Worm (Caenorhabditis elegans) whole organism, L3 larva: ENCODE measurements around the gene Y53F4B.24.

Experiments used
- R02D3.7 ChIP-seq: fragments of 150-350 bp; optimal IDR thresholded peaks from 2 replicates; lab custom pipeline; 2014; ENCODE audit warnings: missing biosample characterization, missing genetic modification characterization
- ZK546.5 ChIP-seq: sonication (generic microtip); optimal IDR thresholded peaks from 2 replicates; lab custom pipeline; 2017; ENCODE audit warnings: missing biosample characterization, missing genetic modification characterization
- ama-1 ChIP-seq: fragments of 150-350 bp; optimal IDR thresholded peaks from 2 replicates; lab custom pipeline; 2018
- ceh-28 ChIP-seq: fragments of 150-350 bp; optimal IDR thresholded peaks from 2 replicates; lab custom pipeline; 2014; ENCODE audit warnings: missing biosample characterization, missing genetic modification reagents, missing genetic modification characterization
- ceh-82 ChIP-seq: fragments of 150-350 bp; optimal IDR thresholded peaks from 2 replicates; lab custom pipeline; 2014; ENCODE audit warnings: missing biosample characterization, missing genetic modification characterization
- daf-12 ChIP-seq: fragments of 150-350 bp; optimal IDR thresholded peaks from 2 replicates; lab custom pipeline; 2014; ENCODE audit warnings: missing biosample characterization, missing genetic modification reagents, missing genetic modification characterization
- egl-5 ChIP-seq: fragments of 150-350 bp; optimal IDR thresholded peaks from 2 replicates; lab custom pipeline; 2017; ENCODE audit warnings: missing biosample characterization, missing genetic modification reagents, missing genetic modification characterization, inconsistent platforms
- elt-2 ChIP-seq: sonication (generic microtip); optimal IDR thresholded peaks from 2 replicates; lab custom pipeline; 2016; ENCODE audit warnings: missing genetic modification reagents, mild to moderate bottlenecking, missing genetic modification characterization, missing compliant biosample characterization
- elt-3 ChIP-seq, 3 experiments: fragments of 150-350 bp in 1 of 3; sonication (generic microtip) in 2 of 3; optimal IDR thresholded peaks; 2 replicates in 2 of 3; 4 replicates in 1 of 3; lab custom pipeline; 2014 to 2017; ENCODE audit warnings: missing biosample characterization in 3 of 3, missing genetic modification characterization in 3 of 3
- eor-1 ChIP-seq, 2 experiments: fragments of 150-350 bp; optimal IDR thresholded peaks; 2 replicates each; lab custom pipeline; 2014 to 2018; ENCODE audit warnings: missing biosample characterization in 2 of 2, missing genetic modification characterization in 2 of 2
- fkh-10 ChIP-seq: sonication (generic microtip); optimal IDR thresholded peaks from 2 replicates; lab custom pipeline; 2017; ENCODE audit warnings: missing biosample characterization, missing genetic modification reagents, missing genetic modification characterization
- fos-1 ChIP-seq: fragments of 150-350 bp; optimal IDR thresholded peaks from 2 replicates; lab custom pipeline; 2014; ENCODE audit warnings: missing biosample characterization, missing genetic modification characterization
- hmg-11 ChIP-seq: sonication (generic microtip); optimal IDR thresholded peaks from 2 replicates; lab custom pipeline; 2016; ENCODE audit warnings: missing genetic modification characterization, missing compliant biosample characterization
- jun-1 ChIP-seq: fragments of 150-350 bp; optimal IDR thresholded peaks from 2 replicates; lab custom pipeline; 2014; ENCODE audit warnings: missing biosample characterization, missing genetic modification reagents, missing genetic modification characterization
- lin-39 ChIP-seq: fragments of 150-350 bp; optimal IDR thresholded peaks from 2 replicates; lab custom pipeline; 2018; ENCODE audit warnings: missing biosample characterization, missing genetic modification reagents, missing genetic modification characterization
- lsy-12 ChIP-seq: sonication (generic microtip); optimal IDR thresholded peaks from 2 replicates; lab custom pipeline; 2016; ENCODE audit warnings: mild to moderate bottlenecking, missing genetic modification characterization, missing compliant biosample characterization
- nhr-12 ChIP-seq: fragments of 150-350 bp; optimal IDR thresholded peaks from 2 replicates; lab custom pipeline; 2014; ENCODE audit warnings: missing biosample characterization, missing genetic modification characterization
- nhr-237 ChIP-seq: fragments of 150-350 bp; optimal IDR thresholded peaks from 2 replicates; lab custom pipeline; 2014; ENCODE audit warnings: missing biosample characterization, missing genetic modification characterization
- nhr-28 ChIP-seq: fragments of 150-350 bp; optimal IDR thresholded peaks from 2 replicates; lab custom pipeline; 2014; ENCODE audit warnings: missing biosample characterization, missing genetic modification characterization
- nhr-43 ChIP-seq: sonication (generic microtip); optimal IDR thresholded peaks from 2 replicates; lab custom pipeline; 2016; ENCODE audit warnings: mild to moderate bottlenecking, missing genetic modification characterization, missing compliant biosample characterization; ENCODE audit not compliant: poor library complexity, severe bottlenecking
- nhr-67 ChIP-seq: fragments of 150-350 bp; optimal IDR thresholded peaks from 2 replicates; lab custom pipeline; 2014; ENCODE audit warnings: missing biosample characterization, missing genetic modification characterization
- nhr-76 ChIP-seq: fragments of 150-350 bp; sonication (generic microtip); optimal IDR thresholded peaks from 5 replicates; lab custom pipeline; 2014; ENCODE audit warnings: missing biosample characterization, missing genetic modification characterization
- pha-4 ChIP-seq: fragments of 150-350 bp; optimal IDR thresholded peaks from 2 replicates; lab custom pipeline; 2014; ENCODE audit warnings: missing biosample characterization, missing genetic modification reagents, missing genetic modification characterization
- pqm-1 ChIP-seq: fragments of 150-350 bp; optimal IDR thresholded peaks from 2 replicates; lab custom pipeline; 2017; ENCODE audit warnings: missing biosample characterization, missing genetic modification characterization, inconsistent platforms
- sea-2 ChIP-seq: fragments of 150-350 bp; sonication (generic microtip); optimal IDR thresholded peaks from 4 replicates; lab custom pipeline; 2014; ENCODE audit warnings: missing biosample characterization, missing genetic modification reagents, missing genetic modification characterization
- skn-1 ChIP-seq: fragments of 150-350 bp; optimal IDR thresholded peaks from 2 replicates; lab custom pipeline; 2014; ENCODE audit warnings: missing biosample characterization, missing genetic modification characterization
- snpc-4 ChIP-seq: fragments of 150-350 bp; optimal IDR thresholded peaks from 2 replicates; lab custom pipeline; 2014; ENCODE audit warnings: missing biosample characterization, missing genetic modification characterization
- unc-62 ChIP-seq: fragments of 150-350 bp; sonication (generic microtip); optimal IDR thresholded peaks from 4 replicates; lab custom pipeline; 2014; ENCODE audit warnings: missing biosample characterization, missing genetic modification reagents, missing genetic modification characterization
- zag-1 ChIP-seq: fragments of 150-350 bp; optimal IDR thresholded peaks from 2 replicates; lab custom pipeline; 2014; ENCODE audit warnings: missing biosample characterization, missing genetic modification characterization
- ztf-11 ChIP-seq: fragments of 150-350 bp; optimal IDR thresholded peaks from 2 replicates; lab custom pipeline; 2014; ENCODE audit warnings: missing biosample characterization, missing genetic modification characterization

Y53F4B.24 gene

DNA sequence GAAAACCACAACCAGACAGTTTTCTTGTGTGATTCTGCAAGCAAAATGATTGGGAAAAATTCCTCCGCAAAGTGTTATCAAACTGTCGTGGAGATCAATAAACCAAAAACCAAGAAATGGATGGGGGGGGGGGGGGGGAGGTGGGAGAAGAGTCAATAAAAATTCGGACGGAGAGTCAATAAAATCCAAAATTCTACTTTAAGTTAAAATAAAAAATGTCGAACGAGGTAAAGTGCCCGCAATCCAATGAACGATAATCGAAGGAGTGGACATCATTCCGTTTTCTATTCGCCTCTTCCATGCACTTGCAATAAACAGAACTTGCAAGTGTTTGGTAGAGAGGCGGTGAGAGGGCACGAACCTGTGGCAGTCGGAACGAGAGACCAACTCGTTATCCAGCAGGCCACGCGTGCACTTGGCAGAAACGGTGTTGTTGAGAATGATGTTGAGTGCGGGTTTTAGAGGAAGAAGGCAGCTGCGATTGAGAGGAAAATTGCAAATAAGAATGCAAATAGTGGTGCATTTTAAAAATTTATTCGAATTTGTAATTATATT, 31.5 kb upstream of the Y53F4B.24 start, which contains the start of gene gst-27 (continued):
- TF ChIP-seq egl-5 (tag; lab: Kevin White, UChicago) (peak; percentile 77), snpc-4 (tag; lab: Kevin White, UChicago) (peak; percentile 77), nhr-12 (tag; lab: Kevin White, UChicago) (no peak), fos-1 (tag; lab: Kevin White, UChicago) (peak; percentile 68), ztf-11 (tag; lab: Kevin White, UChicago) (no peak), skn-1 (tag; lab: Kevin White, UChicago) (peak; percentile 56), nhr-237 (tag; lab: Kevin White, UChicago) (no peak), pqm-1 (tag; lab: Kevin White, UChicago) (peak; percentile 45), elt-2 (tag; lab: Kevin White, UChicago) (peak; percentile 73), daf-12 (tag; lab: Kevin White, UChicago) (no peak), eor-1 (tag; optimal IDR thresholded peaks at IDR 0.05; lab: Kevin White, UChicago) (no peak), pha-4 (peak; percentile 86), lin-39 (peak; percentile 97), ceh-28 (tag; lab: Kevin White, UChicago) (no peak), ceh-82 (peak; percentile 37), lsy-12 (tag; lab: Kevin White, UChicago) (peak; percentile 62), nhr-67 (tag; lab: Kevin White, UChicago) (no peak)

DNA sequence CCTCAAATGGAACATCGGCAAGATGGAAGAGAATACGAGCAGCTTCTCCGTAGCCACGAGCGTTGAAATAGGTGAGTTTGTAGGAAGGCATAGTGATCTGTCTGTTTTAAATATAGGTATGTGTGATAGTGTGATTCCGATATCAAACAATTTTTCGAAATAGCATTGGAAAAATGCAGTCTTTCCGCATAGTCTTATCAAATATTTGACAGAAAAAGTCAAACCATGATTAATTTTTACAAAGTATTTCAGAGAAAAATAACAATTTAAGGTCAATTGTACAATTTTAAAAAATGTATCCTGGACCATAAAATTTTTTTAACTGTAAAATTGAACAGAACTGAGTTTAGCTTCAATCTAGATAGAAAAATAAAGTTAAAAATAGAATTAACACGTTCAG, 30.2 kb upstream of the Y53F4B.24 start, which contains the start of gene gst-26:
gst-26 (minus strand) TSS at position 101 of the 400 bp plus-strand sequence.
- TF ChIP-seq skn-1 (tag; lab: Kevin White, UChicago) (no peak), jun-1 (no peak), elt-2 (tag; lab: Kevin White, UChicago) (peak; percentile 26), unc-62 (GFP tag; lab: Kevin White, UChicago) (no peak), ama-1 (lab: Kevin White, UChicago) (no peak), elt-3 (tag; optimal IDR thresholded peaks at IDR 0.05; lab: Kevin White, UChicago) (no peak), nhr-12 (tag; lab: Kevin White, UChicago) (no peak)

DNA sequence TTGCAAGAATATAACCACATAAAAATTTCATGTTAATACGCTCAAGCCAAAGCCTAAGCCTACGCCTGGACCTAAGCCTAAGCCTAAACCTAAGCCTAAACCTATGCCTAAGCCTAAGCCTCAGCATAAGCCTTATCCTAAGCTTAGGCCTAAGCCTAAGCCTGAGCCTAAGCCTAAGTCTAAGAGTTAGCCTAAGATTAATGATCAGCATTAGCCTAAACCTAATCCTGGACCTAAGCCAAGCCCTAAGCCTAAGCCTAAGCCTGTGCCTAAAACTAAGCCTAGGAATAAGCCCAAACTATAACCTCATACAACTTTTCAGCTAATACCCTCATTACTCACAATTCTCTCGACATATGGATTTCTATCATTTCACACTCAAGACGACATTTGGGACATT, 24.1 kb upstream of the Y53F4B.24 start:
- TF ChIP-seq elt-2 (tag; lab: Kevin White, UChicago) (no peak), eor-1 (tag; optimal IDR thresholded peaks at IDR 0.05; lab: Kevin White, UChicago) (no peak), nhr-28 (tag; lab: Kevin White, UChicago) (no peak), lin-39 (no peak), R02D3.7 (tag; lab: Kevin White, UChicago) (no peak), nhr-43 (no peak), ZK546.5 (no peak), zag-1 (tag; lab: Kevin White, UChicago) (no peak), unc-62 (GFP tag; lab: Kevin White, UChicago) (no peak), nhr-237 (tag; lab: Kevin White, UChicago) (no peak), fkh-10 (GFP tag; lab: Kevin White, UChicago) (no peak), nhr-76 (tag; lab: Kevin White, UChicago) (no peak), sea-2 (GFP tag; lab: Kevin White, UChicago) (no peak), jun-1 (no peak), hmg-11 (tag; lab: Kevin White, UChicago) (no peak), egl-5 (tag; lab: Kevin White, UChicago) (no peak)

DNA sequence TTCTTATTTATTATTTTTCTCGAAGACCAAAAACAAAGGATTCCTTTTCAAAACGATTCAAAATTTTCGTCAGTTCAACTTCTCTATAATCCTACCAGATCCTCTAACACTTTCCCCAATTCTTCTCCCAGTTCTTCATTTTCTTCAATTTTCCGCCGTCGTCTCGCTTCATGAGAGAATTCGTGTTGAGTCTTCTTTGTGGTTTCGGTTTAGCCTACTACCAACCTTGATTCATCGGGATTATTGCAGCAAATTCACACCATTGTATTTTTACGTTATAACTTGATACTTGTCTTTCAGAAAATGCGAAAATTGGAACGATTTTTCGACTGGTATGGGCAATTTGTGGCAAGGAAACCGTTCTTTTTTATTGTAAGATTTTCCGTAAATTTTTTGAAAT, 23.6 kb upstream of the Y53F4B.24 start, which contains the start of gene ptr-20:
ptr-20 (plus strand) TSS at position 301 of the 400 bp plus-strand sequence.
- TF ChIP-seq fkh-10 (GFP tag; lab: Kevin White, UChicago) (no peak), lin-39 (no peak), fos-1 (tag; lab: Kevin White, UChicago) (no peak), ama-1 (lab: Kevin White, UChicago) (no peak), nhr-43 (no peak), ztf-11 (tag; lab: Kevin White, UChicago) (no peak)

DNA sequence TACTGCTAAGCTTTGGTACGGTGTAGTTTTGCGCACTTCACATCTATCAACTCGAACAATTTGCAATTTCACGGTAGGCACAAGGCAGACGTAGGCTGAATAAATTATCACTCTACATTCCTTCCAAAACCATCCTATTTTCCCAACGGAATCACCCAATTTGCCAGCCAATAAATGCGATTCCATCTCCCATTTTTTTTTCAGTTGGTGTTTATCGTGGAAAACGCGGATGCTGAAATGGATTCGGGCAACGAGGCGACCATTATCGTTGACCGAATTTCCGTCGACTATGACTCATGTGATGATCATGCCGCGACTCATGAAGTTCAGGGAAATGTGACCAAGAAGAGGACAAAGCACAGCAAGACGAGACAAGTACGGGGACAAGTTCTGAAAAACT, 14.2 kb upstream of the Y53F4B.24 start:
- TF ChIP-seq elt-2 (tag; lab: Kevin White, UChicago) (no peak), egl-5 (tag; lab: Kevin White, UChicago) (peak; percentile 61), eor-1 (tag; optimal IDR thresholded peaks at IDR 0.05; lab: Kevin White, UChicago) (no peak), sea-2 (GFP tag; lab: Kevin White, UChicago) (no peak)
